Fruit fly (Drosophila melanogaster) whole organism, embryonic: ENCODE data around the gene ich.
A peak's percentile ranks its signal among the peaks of the same experiment; 100 is the strongest.

Source experiments
- Adf1 ChIP-seq: fragments of 200-800 bp; sonication (Bioruptor generic); IDR thresholded peaks from 2 replicates; pipeline ENCODE4 v1.3.6; 2022; ENCODE audit warnings: missing biosample characterization, missing genetic modification characterization
- Antp ChIP-seq: fragments of 200-800 bp; sonication (Bioruptor generic); optimal IDR thresholded peaks from 3 replicates; lab custom pipeline; 2016; ENCODE audit warnings: missing biosample characterization, missing genetic modification characterization
- B-H2 ChIP-seq: fragments of 200-800 bp; sonication (Bioruptor generic); optimal IDR thresholded peaks from 2 replicates; lab custom pipeline; 2018; ENCODE audit warnings: missing biosample characterization, mild to moderate bottlenecking, missing genetic modification characterization
- Blimp-1 ChIP-seq: fragments of 200-800 bp; sonication (Bioruptor generic); optimal IDR thresholded peaks from 3 replicates; lab custom pipeline; 2018; ENCODE audit warnings: missing biosample characterization, missing genetic modification characterization, mild to moderate bottlenecking, moderate library complexity, missing genetic modification reagents
- CG10462 ChIP-seq: fragments of 200-800 bp; sonication (Bioruptor generic); optimal IDR thresholded peaks from 2 replicates; lab custom pipeline; 2016; ENCODE audit warnings: missing biosample characterization, missing genetic modification characterization
- CG12219 ChIP-seq: fragments of 200-800 bp; sonication (Bioruptor generic); optimal IDR thresholded peaks from 3 replicates; lab custom pipeline; 2018; ENCODE audit warnings: missing biosample characterization, mild to moderate bottlenecking, missing genetic modification characterization
- CG12659 ChIP-seq: fragments of 200-800 bp; sonication (Bioruptor generic); optimal IDR thresholded peaks from 3 replicates; lab custom pipeline; 2017; ENCODE audit warnings: mild to moderate bottlenecking, missing biosample characterization, missing genetic modification reagents, missing genetic modification characterization
- CG12769 ChIP-seq: fragments of 200-800 bp; sonication (Bioruptor generic); optimal IDR thresholded peaks from 2 replicates; lab custom pipeline; 2019; ENCODE audit warnings: missing biosample characterization, mild to moderate bottlenecking, missing genetic modification characterization, moderate library complexity
- CG13775 ChIP-seq: fragments of 200-800 bp; sonication (Bioruptor generic); optimal IDR thresholded peaks from 3 replicates; lab custom pipeline; 2017; ENCODE audit warnings: missing biosample characterization, mild to moderate bottlenecking, missing genetic modification characterization
- CG14667 ChIP-seq: fragments of 200-800 bp; sonication (Bioruptor generic); IDR thresholded peaks from 2 replicates; pipeline ENCODE4 v1.3.6; 2022; ENCODE audit warnings: missing biosample characterization, missing genetic modification characterization
- CG1603 ChIP-seq: fragments of 200-800 bp; sonication (Bioruptor generic); optimal IDR thresholded peaks from 2 replicates; lab custom pipeline; 2019; ENCODE audit warnings: missing biosample characterization, mild to moderate bottlenecking, missing genetic modification characterization, moderate library complexity
- CG17328 ChIP-seq: fragments of 200-800 bp; sonication (Bioruptor generic); IDR thresholded peaks from 2 replicates; pipeline ENCODE4 v1.3.6; 2022; ENCODE audit warnings: missing biosample characterization, missing genetic modification characterization
- CG2712 ChIP-seq: fragments of 200-800 bp; optimal IDR thresholded peaks from 3 replicates; lab custom pipeline; 2019; ENCODE audit warnings: missing biosample characterization, mild to moderate bottlenecking, missing genetic modification characterization, moderate library complexity
- CG30020 ChIP-seq: fragments of 200-800 bp; optimal IDR thresholded peaks from 2 replicates; lab custom pipeline; 2019; ENCODE audit warnings: missing biosample characterization, mild to moderate bottlenecking, missing genetic modification characterization, moderate library complexity
- CG31224 ChIP-seq: fragments of 200-800 bp; sonication (Bioruptor generic); IDR thresholded peaks from 2 replicates; pipeline ENCODE4 v1.3.6; 2022; ENCODE audit warnings: missing biosample characterization, missing genetic modification characterization
- CG32532 ChIP-seq: fragments of 200-800 bp; sonication (Bioruptor generic); IDR thresholded peaks from 2 replicates; pipeline ENCODE4 v1.3.6; 2022; ENCODE audit warnings: missing biosample characterization, missing genetic modification characterization
- CG33213 ChIP-seq: fragments of 200-800 bp; sonication (Bioruptor generic); optimal IDR thresholded peaks from 3 replicates; lab custom pipeline; 2016; ENCODE audit warnings: missing biosample characterization, missing genetic modification characterization
- CG6689 ChIP-seq: fragments of 200-800 bp; sonication (Bioruptor generic); IDR thresholded peaks from 2 replicates; pipeline ENCODE4 v1.3.6; 2022; ENCODE audit warnings: missing biosample characterization, missing genetic modification characterization
- Dad ChIP-seq: fragments of 200-800 bp; sonication (Bioruptor generic); optimal IDR thresholded peaks from 3 replicates; lab custom pipeline; 2016; ENCODE audit warnings: missing biosample characterization, missing genetic modification characterization
- Dek ChIP-seq: fragments of 200-800 bp; sonication (Bioruptor generic); optimal IDR thresholded peaks from 3 replicates; lab custom pipeline; 2019; ENCODE audit warnings: missing biosample characterization, mild to moderate bottlenecking, missing genetic modification characterization, moderate library complexity
- Dll ChIP-seq: fragments of 200-800 bp; sonication (Bioruptor generic); IDR thresholded peaks from 4 replicates; pipeline ENCODE4 v1.3.6; 2022; ENCODE audit warnings: missing biosample characterization, missing genetic modification characterization; ENCODE audit not compliant: partially characterized antibody
- Doc3 ChIP-seq: fragments of 200-800 bp; sonication (Bioruptor generic); IDR thresholded peaks from 3 replicates; pipeline ENCODE4 v1.3.6; 2022; ENCODE audit warnings: missing biosample characterization, missing genetic modification characterization; ENCODE audit not compliant: partially characterized antibody
- Dp ChIP-seq: fragments of 200-800 bp; sonication (Bioruptor generic); optimal IDR thresholded peaks from 2 replicates; lab custom pipeline; 2018; ENCODE audit warnings: missing biosample characterization, mild to moderate bottlenecking, missing genetic modification characterization, moderate library complexity
- Gsc ChIP-seq: fragments of 200-800 bp; sonication (Bioruptor generic); IDR thresholded peaks from 2 replicates; pipeline ENCODE4 v1.3.6; 2022; ENCODE audit warnings: missing biosample characterization, missing genetic modification characterization
- Gug ChIP-seq: fragments of 200-800 bp; sonication (Bioruptor generic); IDR thresholded peaks from 4 replicates; pipeline ENCODE4 v1.3.6; 2022; ENCODE audit warnings: missing biosample characterization, missing genetic modification characterization
- HLH54F ChIP-seq: fragments of 200-800 bp; sonication (Bioruptor generic); optimal IDR thresholded peaks from 3 replicates; lab custom pipeline; 2016; ENCODE audit warnings: missing biosample characterization, missing genetic modification characterization
- Hmx ChIP-seq: fragments of 200-800 bp; sonication (Bioruptor generic); optimal IDR thresholded peaks from 2 replicates; lab custom pipeline; 2016; ENCODE audit warnings: missing biosample characterization, missing genetic modification characterization
- MESR4 ChIP-seq: fragments of 200-800 bp; sonication (Bioruptor generic); optimal IDR thresholded peaks from 2 replicates; lab custom pipeline; 2018; ENCODE audit warnings: missing biosample characterization, mild to moderate bottlenecking, missing genetic modification characterization, moderate library complexity
- Sry-δ ChIP-seq: fragments of 200-800 bp; sonication (Bioruptor generic); optimal IDR thresholded peaks from 2 replicates; lab custom pipeline; 2016; ENCODE audit warnings: missing biosample characterization, missing genetic modification characterization
- Ssrp ChIP-seq: fragments of 200-800 bp; sonication (Bioruptor generic); optimal IDR thresholded peaks from 2 replicates; lab custom pipeline; 2018; ENCODE audit warnings: missing biosample characterization, mild to moderate bottlenecking, missing genetic modification characterization, moderate library complexity
- Vsx1 ChIP-seq: fragments of 200-800 bp; sonication (Bioruptor generic); optimal IDR thresholded peaks from 2 replicates; lab custom pipeline; 2017; ENCODE audit warnings: missing biosample characterization, mild to moderate bottlenecking, missing genetic modification characterization, missing genetic modification reagents
- ab ChIP-seq: fragments of 200-800 bp; sonication (Bioruptor generic); optimal IDR thresholded peaks from 2 replicates; lab custom pipeline; 2016; ENCODE audit warnings: missing biosample characterization, missing genetic modification characterization
- al ChIP-seq: fragments of 200-800 bp; sonication (Bioruptor generic); IDR thresholded peaks from 2 replicates; pipeline ENCODE4 v1.3.6; 2022; ENCODE audit warnings: missing biosample characterization, missing genetic modification characterization
- ap ChIP-seq: fragments of 200-800 bp; sonication (Bioruptor generic); IDR thresholded peaks from 2 replicates; pipeline ENCODE4 v1.3.6; 2022; ENCODE audit warnings: missing biosample characterization, missing genetic modification characterization
- bcd ChIP-seq: fragments of 200-800 bp; sonication (Bioruptor generic); optimal IDR thresholded peaks from 2 replicates; lab custom pipeline; 2017; ENCODE audit warnings: missing biosample characterization, mild to moderate bottlenecking, missing genetic modification characterization
- bigmax ChIP-seq: fragments of 200-800 bp; sonication (Bioruptor generic); optimal IDR thresholded peaks from 2 replicates; lab custom pipeline; 2018; ENCODE audit warnings: missing biosample characterization, mild to moderate bottlenecking, missing genetic modification characterization
- chif ChIP-seq, 2 experiments: fragments of 200-800 bp; sonication (Bioruptor generic); optimal IDR thresholded peaks; 3 replicates each; lab custom pipeline; 2016; ENCODE audit warnings: missing biosample characterization in 2 of 2, missing genetic modification characterization in 2 of 2
- ham ChIP-seq: fragments of 200-800 bp; sonication (Bioruptor generic); IDR thresholded peaks from 2 replicates; pipeline ENCODE4 v1.3.6; 2022; ENCODE audit warnings: missing biosample characterization, missing genetic modification characterization
- kni ChIP-seq: fragments of 200-800 bp; sonication (Bioruptor generic); optimal IDR thresholded peaks from 3 replicates; lab custom pipeline; 2017; ENCODE audit warnings: mild to moderate bottlenecking, missing biosample characterization, missing genetic modification reagents, missing genetic modification characterization
- nau ChIP-seq: fragments of 200-800 bp; sonication (Bioruptor generic); optimal IDR thresholded peaks from 3 replicates; lab custom pipeline; 2017; ENCODE audit warnings: missing biosample characterization, mild to moderate bottlenecking, missing genetic modification characterization, missing genetic modification reagents
- pfk ChIP-seq: fragments of 200-800 bp; sonication (Bioruptor generic); optimal IDR thresholded peaks from 2 replicates; lab custom pipeline; 2018; ENCODE audit warnings: missing biosample characterization, mild to moderate bottlenecking, missing genetic modification characterization, moderate library complexity
- rib ChIP-seq: fragments of 200-800 bp; sonication (Bioruptor generic); IDR thresholded peaks from 2 replicates; pipeline ENCODE4 v1.3.6; 2022; ENCODE audit warnings: missing biosample characterization, missing genetic modification characterization
- ro ChIP-seq: fragments of 200-800 bp; sonication (Bioruptor generic); IDR thresholded peaks from 2 replicates; pipeline ENCODE4 v1.3.6; 2022; ENCODE audit warnings: missing biosample characterization, missing genetic modification characterization
- run ChIP-seq: fragments of 200-800 bp; sonication (Bioruptor generic); optimal IDR thresholded peaks from 3 replicates; lab custom pipeline; 2018; ENCODE audit warnings: missing biosample characterization, mild to moderate bottlenecking, missing genetic modification characterization
- sqz ChIP-seq: fragments of 200-800 bp; sonication (Bioruptor generic); optimal IDR thresholded peaks from 3 replicates; lab custom pipeline; 2018; ENCODE audit warnings: missing biosample characterization, mild to moderate bottlenecking, missing genetic modification characterization
- tup ChIP-seq: fragments of 200-800 bp; sonication (Bioruptor generic); optimal IDR thresholded peaks from 2 replicates; lab custom pipeline; 2016; ENCODE audit warnings: missing biosample characterization, mild to moderate bottlenecking, missing genetic modification characterization, moderate library complexity
- twi ChIP-seq: fragments of 200-800 bp; optimal IDR thresholded peaks from 2 replicates; lab custom pipeline; 2019; ENCODE audit warnings: missing biosample characterization, mild to moderate bottlenecking, missing genetic modification characterization, moderate library complexity
- vvl ChIP-seq: fragments of 200-800 bp; sonication (Bioruptor generic); IDR thresholded peaks from 2 replicates; pipeline ENCODE4 v1.3.6; 2022; ENCODE audit warnings: missing biosample characterization, missing genetic modification characterization
- yki ChIP-seq: fragments of >200 bp; optimal IDR thresholded peaks from 3 replicates; lab custom pipeline; 2018
- zen2 ChIP-seq: fragments of 200-800 bp; sonication (Bioruptor generic); IDR thresholded peaks from 3 replicates; pipeline ENCODE4 v1.3.6; 2022; ENCODE audit warnings: missing biosample characterization, missing genetic modification characterization; ENCODE audit not compliant: partially characterized antibody
- zfh2 ChIP-seq: fragments of 200-800 bp; sonication (Bioruptor generic); optimal IDR thresholded peaks from 2 replicates; lab custom pipeline; 2016; ENCODE audit warnings: missing biosample characterization, missing genetic modification characterization

Gene ich

dm6 chr3R:8969301-8969925 is 6.6 kb upstream of the ich start:
- TF ChIP-seq Ssrp (tag; lab: Kevin White, UChicago) (no peak), Blimp-1 (peak; percentile 32), CG33213 (GFP tag; lab: Kevin White, UChicago) (no peak), Dp (GFP tag; lab: Kevin White, UChicago) (no peak), Dek (tag; lab: Kevin White, UChicago) (no peak), yki (no peak), zfh2 (GFP tag; lab: Kevin White, UChicago) (no peak), B-H2 (GFP tag; lab: Kevin White, UChicago) (no peak), Dad (GFP tag; lab: Kevin White, UChicago) (no peak), nau (no peak), twi (tag; lab: Kevin White, UChicago) (no peak), CG12769 (tag; lab: Kevin White, UChicago) (peak; percentile 61), vvl (GFP tag; lab: Robert Waterston, UW) (0 out of 2 replicates have a peak, but pooled peaks have one; percentile 7), HLH54F (no peak), Dll (GFP tag; lab: Robert Waterston, UW) (no peak), Hmx (GFP tag; lab: Kevin White, UChicago) (no peak), CG12659 (GFP tag; lab: Kevin White, UChicago) (no peak), ap (GFP tag; lab: Robert Waterston, UW) (no peak), CG13775 (GFP tag; lab: Kevin White, UChicago) (no peak), Gug (GFP tag; lab: Robert Waterston, UW) (no peak), al (GFP tag; lab: Robert Waterston, UW) (no peak), CG17328 (GFP tag; lab: Robert Waterston, UW) (no peak), Vsx1 (GFP tag; lab: Kevin White, UChicago) (no peak), bcd (GFP tag; lab: Kevin White, UChicago) (no peak), pfk (GFP tag; lab: Kevin White, UChicago) (no peak), tup (no peak), ab (GFP tag; lab: Kevin White, UChicago) (no peak), CG32532 (GFP tag; lab: Robert Waterston, UW) (no peak), Sry-δ (GFP tag; lab: Kevin White, UChicago) (no peak), CG10462 (GFP tag; lab: Kevin White, UChicago) (no peak), kni (GFP tag; lab: Kevin White, UChicago) (peak; percentile 96), Adf1 (GFP tag; lab: Robert Waterston, UW) (no peak), Doc3 (GFP tag; lab: Robert Waterston, UW) (no peak), Antp (GFP tag; lab: Kevin White, UChicago) (no peak), bigmax (GFP tag; lab: Kevin White, UChicago) (no peak), rib (GFP tag; lab: Robert Waterston, UW) (no peak), CG6689 (GFP tag; lab: Robert Waterston, UW) (no peak), zen2 (GFP tag; lab: Robert Waterston, UW) (no peak), CG2712 (tag; lab: Kevin White, UChicago) (no peak), chif (GFP tag; optimal IDR thresholded peaks at IDR 0.05; lab: Kevin White, UChicago) (no peak), CG31224 (GFP tag; lab: Robert Waterston, UW) (no peak), CG1603 (tag; lab: Kevin White, UChicago) (no peak), sqz (GFP tag; lab: Kevin White, UChicago) (peak; percentile 17), CG30020 (tag; lab: Kevin White, UChicago) (no peak), CG14667 (GFP tag; lab: Robert Waterston, UW) (no peak), run (no peak), MESR4 (GFP tag; lab: Kevin White, UChicago) (no peak), CG12219 (no peak), ham (GFP tag; lab: Robert Waterston, UW) (no peak), ro (GFP tag; lab: Robert Waterston, UW) (no peak), Gsc (GFP tag; lab: Robert Waterston, UW) (no peak)
